Fruit fly (Drosophila melanogaster): ENCODE data around the gene Pdh.

DNA sequence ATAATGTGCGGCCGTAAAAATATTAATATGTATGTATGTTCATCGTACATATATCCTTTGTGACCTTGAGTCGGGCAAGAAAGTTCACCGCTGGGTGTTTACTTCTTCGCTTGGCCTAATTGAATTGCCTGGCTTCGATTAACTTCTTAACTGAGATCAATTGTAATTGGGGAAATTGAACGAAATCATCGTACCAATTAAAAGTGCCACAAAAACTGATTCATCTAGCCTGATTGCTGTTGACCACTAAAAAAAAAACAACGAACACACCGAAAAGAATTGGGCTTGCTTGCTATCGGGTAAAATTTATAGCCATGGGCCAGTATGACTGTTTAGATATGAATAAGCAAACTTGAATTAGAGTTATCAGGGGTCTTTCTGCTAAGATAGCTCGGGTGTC, 48.2 kb upstream of the Pdh start:
- TF ChIP-seq ey (GFP tag; optimal IDR thresholded peaks at IDR 0.05) (no peak), h (GFP tag; optimal IDR thresholded peaks at IDR 0.05) (no peak), sage (GFP tag; optimal IDR thresholded peaks at IDR 0.05) (no peak), Mio (GFP tag; optimal IDR thresholded peaks at IDR 0.05) (no peak)

Data from whole organism, wandering third instar larva.